Worm (Caenorhabditis elegans) whole organism, L1 larva: ENCODE data around the gene vha-15.

Experiments
- C16A3.4 ChIP-seq: fragments of 150-350 bp; optimal IDR thresholded peaks from 2 replicates; lab custom pipeline; 2014; ENCODE audit warnings: missing biosample characterization, missing genetic modification characterization
- nhr-28 ChIP-seq: fragments of 150-350 bp; optimal IDR thresholded peaks from 2 replicates; lab custom pipeline; 2014; ENCODE audit warnings: missing biosample characterization, missing genetic modification characterization

DNA sequence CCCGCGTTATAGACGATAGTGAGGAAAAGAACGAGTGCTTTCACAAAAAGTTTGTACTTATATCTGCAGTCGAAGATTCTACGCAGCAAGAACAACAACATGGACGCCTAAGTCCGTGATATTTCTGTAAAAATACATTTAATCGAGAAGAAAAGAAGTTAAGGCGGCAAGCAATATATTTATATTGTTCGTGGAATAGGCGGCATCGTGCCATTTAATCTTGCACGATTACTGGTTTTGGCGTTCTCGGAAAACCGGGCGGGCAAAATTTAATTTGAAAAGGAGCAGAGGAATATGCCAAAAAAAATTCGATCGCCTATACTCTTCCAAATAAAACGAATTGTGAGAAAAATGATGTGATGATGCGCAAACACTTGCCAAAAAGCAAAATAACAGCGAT lies 9.2 kb downstream of the vha-15 start, which contains the start of gene AH9.1:
- TF ChIP-seq C16A3.4 (tag; lab: Kevin White, UChicago), result no peak
- TF ChIP-seq nhr-28 (tag; lab: Kevin White, UChicago), result no peak
